Fruit fly (Drosophila melanogaster) whole organism, embryonic: ENCODE measurements around the gene Sik2.

ENCODE experiments used
- ATbp ChIP-seq: fragments of 200-800 bp; sonication (Bioruptor generic); optimal IDR thresholded peaks from 2 replicates; lab custom pipeline; 2017; ENCODE audit warnings: missing biosample characterization, mild to moderate bottlenecking, missing genetic modification characterization, missing genetic modification reagents
- Atf-2 ChIP-seq: fragments of 200-800 bp; sonication (Bioruptor generic); optimal IDR thresholded peaks from 2 replicates; lab custom pipeline; 2016; ENCODE audit warnings: missing biosample characterization, missing genetic modification characterization
- CG11504 ChIP-seq: fragments of 200-800 bp; sonication (Bioruptor generic); optimal IDR thresholded peaks from 3 replicates; lab custom pipeline; 2019; ENCODE audit warnings: missing biosample characterization, mild to moderate bottlenecking, missing genetic modification characterization, moderate library complexity
- CG11696 ChIP-seq: fragments of 200-800 bp; sonication (Bioruptor generic); IDR thresholded peaks from 2 replicates; pipeline ENCODE4 v1.3.6; 2022; ENCODE audit warnings: missing biosample characterization, missing genetic modification characterization
- CG12769 ChIP-seq: fragments of 200-800 bp; sonication (Bioruptor generic); optimal IDR thresholded peaks from 2 replicates; lab custom pipeline; 2019; ENCODE audit warnings: missing biosample characterization, mild to moderate bottlenecking, missing genetic modification characterization, moderate library complexity
- CG13296 ChIP-seq: fragments of 200-800 bp; sonication (Bioruptor generic); optimal IDR thresholded peaks from 3 replicates; lab custom pipeline; 2018; ENCODE audit warnings: missing biosample characterization, mild to moderate bottlenecking, missing genetic modification characterization
- CG13894 ChIP-seq: fragments of 200-800 bp; sonication (Bioruptor generic); optimal IDR thresholded peaks from 3 replicates; lab custom pipeline; 2018; ENCODE audit warnings: missing biosample characterization, mild to moderate bottlenecking, missing genetic modification characterization, moderate library complexity
- CG17385 ChIP-seq: fragments of 200-800 bp; sonication (Bioruptor generic); optimal IDR thresholded peaks from 3 replicates; lab custom pipeline; 2018; ENCODE audit warnings: missing biosample characterization, mild to moderate bottlenecking, missing genetic modification characterization
- CG17912 ChIP-seq: fragments of 200-800 bp; sonication (Bioruptor generic); optimal IDR thresholded peaks from 2 replicates; lab custom pipeline; 2018; ENCODE audit warnings: missing biosample characterization, mild to moderate bottlenecking, missing genetic modification characterization
- CG30431 ChIP-seq: fragments of 200-800 bp; sonication (Bioruptor generic); optimal IDR thresholded peaks from 2 replicates; lab custom pipeline; 2017; ENCODE audit warnings: missing biosample characterization, missing genetic modification characterization
- CG31365 ChIP-seq: fragments of 200-800 bp; sonication (Bioruptor generic); optimal IDR thresholded peaks from 2 replicates; lab custom pipeline; 2018; ENCODE audit warnings: missing biosample characterization, mild to moderate bottlenecking, missing genetic modification characterization
- CG31441 ChIP-seq: fragments of 200-800 bp; sonication (Bioruptor generic); IDR thresholded peaks from 2 replicates; pipeline ENCODE4 v1.3.6; 2022; ENCODE audit warnings: missing biosample characterization, missing genetic modification characterization
- CG8765 ChIP-seq: fragments of 200-800 bp; sonication (Bioruptor generic); IDR thresholded peaks from 2 replicates; pipeline ENCODE4 v1.3.6; 2022; ENCODE audit warnings: missing biosample characterization, missing genetic modification characterization
- CG8944 ChIP-seq: fragments of 200-800 bp; sonication (Bioruptor generic); optimal IDR thresholded peaks from 3 replicates; lab custom pipeline; 2016; ENCODE audit warnings: missing biosample characterization, missing genetic modification characterization
- CG9727 ChIP-seq: fragments of 200-800 bp; sonication (Bioruptor generic); optimal IDR thresholded peaks from 3 replicates; lab custom pipeline; 2017; ENCODE audit warnings: missing biosample characterization, mild to moderate bottlenecking, missing genetic modification characterization
- CHES-1-like ChIP-seq: fragments of 200-800 bp; sonication (Bioruptor generic); optimal IDR thresholded peaks from 2 replicates; lab custom pipeline; 2016; ENCODE audit warnings: missing biosample characterization, missing genetic modification characterization
- D ChIP-seq, 2 experiments: fragments of 200-800 bp in 1 of 2; fragments of >200 bp in 1 of 2; sonication (Bioruptor generic) in 1 of 2; optimal IDR thresholded peaks; 2 replicates in 1 of 2; 3 replicates in 1 of 2; lab custom pipeline; 2017; ENCODE audit warnings: mild to moderate bottlenecking in 1 of 2, missing biosample characterization in 1 of 2, missing genetic modification characterization in 1 of 2, missing genetic modification reagents in 1 of 2
- Ets65A ChIP-seq: fragments of 200-800 bp; sonication (Bioruptor generic); peaks from one replicate; lab custom pipeline; 2016; ENCODE audit warnings: missing biosample characterization, missing genetic modification characterization
- Fer3 ChIP-seq: fragments of 200-800 bp; sonication (Bioruptor generic); optimal IDR thresholded peaks from 2 replicates; lab custom pipeline; 2018; ENCODE audit warnings: missing biosample characterization, mild to moderate bottlenecking, missing genetic modification characterization, moderate library complexity
- Hsf ChIP-seq: fragments of 200-800 bp; sonication (Bioruptor generic); optimal IDR thresholded peaks from 3 replicates; lab custom pipeline; 2016; ENCODE audit warnings: missing biosample characterization, missing genetic modification characterization
- Max ChIP-seq: fragments of 200-800 bp; sonication (Bioruptor generic); optimal IDR thresholded peaks from 2 replicates; lab custom pipeline; 2016; ENCODE audit warnings: missing biosample characterization, mild to moderate bottlenecking, missing genetic modification characterization
- Nf-YA ChIP-seq: fragments of 200-800 bp; sonication (Bioruptor generic); IDR thresholded peaks from 2 replicates; pipeline ENCODE4 v1.3.6; 2022; ENCODE audit warnings: missing biosample characterization, missing genetic modification characterization
- Scr ChIP-seq: fragments of 200-800 bp; sonication (Bioruptor generic); IDR thresholded peaks from 2 replicates; pipeline ENCODE4 v1.3.6; 2022; ENCODE audit warnings: missing biosample characterization, missing genetic modification characterization; ENCODE audit not compliant: partially characterized antibody
- Six4 ChIP-seq: fragments of 200-800 bp; sonication (Bioruptor generic); optimal IDR thresholded peaks from 2 replicates; lab custom pipeline; 2016; ENCODE audit warnings: missing biosample characterization, missing genetic modification characterization
- Spps ChIP-seq: fragments of 200-800 bp; sonication (Bioruptor generic); optimal IDR thresholded peaks from 2 replicates; lab custom pipeline; 2018; ENCODE audit warnings: missing biosample characterization, mild to moderate bottlenecking, missing genetic modification characterization
- Ssrp ChIP-seq: fragments of 200-800 bp; sonication (Bioruptor generic); optimal IDR thresholded peaks from 2 replicates; lab custom pipeline; 2018; ENCODE audit warnings: missing biosample characterization, mild to moderate bottlenecking, missing genetic modification characterization, moderate library complexity
- TFAM ChIP-seq: fragments of 200-800 bp; sonication (Bioruptor generic); optimal IDR thresholded peaks from 2 replicates; lab custom pipeline; 2017; ENCODE audit warnings: missing biosample characterization, missing genetic modification characterization, inconsistent platforms
- Taf1 ChIP-seq: fragments of 200-800 bp; sonication (Bioruptor generic); IDR thresholded peaks from 2 replicates; pipeline ENCODE4 v1.3.6; 2022; ENCODE audit warnings: missing biosample characterization, missing genetic modification characterization
- ash1 ChIP-seq: fragments of 200-800 bp; sonication (Bioruptor generic); optimal IDR thresholded peaks from 2 replicates; lab custom pipeline; 2018; ENCODE audit warnings: missing biosample characterization, mild to moderate bottlenecking, missing genetic modification characterization
- bab2 ChIP-seq: fragments of 200-800 bp; sonication (Bioruptor generic); optimal IDR thresholded peaks from 2 replicates; lab custom pipeline; 2016; ENCODE audit warnings: missing biosample characterization, missing genetic modification characterization
- cwo ChIP-seq: fragments of 200-800 bp; sonication (Bioruptor generic); optimal IDR thresholded peaks from 3 replicates; lab custom pipeline; 2017; ENCODE audit warnings: missing biosample characterization, missing genetic modification characterization, mild to moderate bottlenecking, moderate library complexity, missing genetic modification reagents
- da ChIP-seq: fragments of 200-800 bp; sonication (Bioruptor generic); optimal IDR thresholded peaks from 2 replicates; lab custom pipeline; 2016; ENCODE audit warnings: missing biosample characterization, missing genetic modification characterization
- en ChIP-seq: fragments of 200-800 bp; sonication (Bioruptor generic); optimal IDR thresholded peaks from 2 replicates; lab custom pipeline; 2016; ENCODE audit warnings: missing biosample characterization, missing genetic modification characterization
- fru ChIP-seq: fragments of >200 bp; optimal IDR thresholded peaks from 2 replicates; lab custom pipeline; 2017
- gcm2 ChIP-seq: fragments of 200-800 bp; sonication (Bioruptor generic); optimal IDR thresholded peaks from 2 replicates; lab custom pipeline; 2016; ENCODE audit warnings: missing biosample characterization, missing genetic modification characterization
- gfzf ChIP-seq: fragments of 200-800 bp; sonication (Bioruptor generic); optimal IDR thresholded peaks from 2 replicates; lab custom pipeline; 2016; ENCODE audit warnings: missing biosample characterization, mild to moderate bottlenecking, missing genetic modification characterization, moderate library complexity
- gsb ChIP-seq: fragments of 200-800 bp; sonication (Bioruptor generic); IDR thresholded peaks from 2 replicates; pipeline ENCODE4 v1.3.6; 2022; ENCODE audit warnings: missing biosample characterization, missing genetic modification characterization
- ham ChIP-seq: fragments of 200-800 bp; sonication (Bioruptor generic); IDR thresholded peaks from 2 replicates; pipeline ENCODE4 v1.3.6; 2022; ENCODE audit warnings: missing biosample characterization, missing genetic modification characterization
- hb ChIP-seq: fragments of 200-800 bp; sonication (Bioruptor generic); IDR thresholded peaks from 3 replicates; pipeline ENCODE4 v1.3.6; 2022; ENCODE audit warnings: missing biosample characterization, missing genetic modification characterization; ENCODE audit not compliant: partially characterized antibody
- her ChIP-seq: fragments of 200-800 bp; sonication (Bioruptor generic); optimal IDR thresholded peaks from 2 replicates; lab custom pipeline; 2016; ENCODE audit warnings: missing biosample characterization, missing genetic modification characterization
- hth ChIP-seq: fragments of >200 bp; optimal IDR thresholded peaks from 2 replicates; lab custom pipeline; 2017; ENCODE audit warnings: inconsistent platforms
- ind ChIP-seq: fragments of 200-800 bp; sonication (Bioruptor generic); optimal IDR thresholded peaks from 3 replicates; lab custom pipeline; 2016; ENCODE audit warnings: missing biosample characterization, missing genetic modification characterization
- kni ChIP-seq: fragments of 200-800 bp; sonication (Bioruptor generic); optimal IDR thresholded peaks from 3 replicates; lab custom pipeline; 2017; ENCODE audit warnings: mild to moderate bottlenecking, missing biosample characterization, missing genetic modification reagents, missing genetic modification characterization
- mam ChIP-seq: fragments of 200-800 bp; sonication (Bioruptor generic); optimal IDR thresholded peaks from 3 replicates; lab custom pipeline; 2016; ENCODE audit warnings: missing biosample characterization, missing genetic modification characterization
- run ChIP-seq: fragments of 200-800 bp; sonication (Bioruptor generic); optimal IDR thresholded peaks from 3 replicates; lab custom pipeline; 2018; ENCODE audit warnings: missing biosample characterization, mild to moderate bottlenecking, missing genetic modification characterization
- salm ChIP-seq: fragments of 200-800 bp; sonication (Bioruptor generic); optimal IDR thresholded peaks from 2 replicates; lab custom pipeline; 2018; ENCODE audit warnings: missing biosample characterization, mild to moderate bottlenecking, missing genetic modification characterization
- slou ChIP-seq: fragments of 200-800 bp; sonication (Bioruptor generic); optimal IDR thresholded peaks from 3 replicates; lab custom pipeline; 2016; ENCODE audit warnings: missing biosample characterization, missing genetic modification characterization
- sr ChIP-seq: fragments of 200-800 bp; sonication (Bioruptor generic); IDR thresholded peaks from 3 replicates; pipeline ENCODE4 v1.3.6; 2022; ENCODE audit warnings: missing biosample characterization, missing genetic modification characterization
- tin ChIP-seq: fragments of 200-800 bp; sonication (Bioruptor generic); optimal IDR thresholded peaks from 3 replicates; lab custom pipeline; 2016; ENCODE audit warnings: missing biosample characterization, missing genetic modification characterization
- trem ChIP-seq: fragments of 200-800 bp; optimal IDR thresholded peaks from 3 replicates; lab custom pipeline; 2019; ENCODE audit warnings: missing biosample characterization, mild to moderate bottlenecking, missing genetic modification characterization, moderate library complexity
- trh ChIP-seq: fragments of 200-800 bp; sonication (Bioruptor generic); optimal IDR thresholded peaks from 2 replicates; lab custom pipeline; 2016; ENCODE audit warnings: missing biosample characterization, missing genetic modification characterization
- z ChIP-seq: fragments of 200-800 bp; sonication (Bioruptor generic); IDR thresholded peaks from 3 replicates; pipeline ENCODE4 v1.3.6; 2022; ENCODE audit warnings: missing biosample characterization, missing genetic modification characterization
- zen ChIP-seq: fragments of 200-800 bp; sonication (Bioruptor generic); optimal IDR thresholded peaks from 3 replicates; lab custom pipeline; 2018; ENCODE audit warnings: missing biosample characterization, mild to moderate bottlenecking, missing genetic modification characterization, moderate library complexity

The Sik2 gene

DNA sequence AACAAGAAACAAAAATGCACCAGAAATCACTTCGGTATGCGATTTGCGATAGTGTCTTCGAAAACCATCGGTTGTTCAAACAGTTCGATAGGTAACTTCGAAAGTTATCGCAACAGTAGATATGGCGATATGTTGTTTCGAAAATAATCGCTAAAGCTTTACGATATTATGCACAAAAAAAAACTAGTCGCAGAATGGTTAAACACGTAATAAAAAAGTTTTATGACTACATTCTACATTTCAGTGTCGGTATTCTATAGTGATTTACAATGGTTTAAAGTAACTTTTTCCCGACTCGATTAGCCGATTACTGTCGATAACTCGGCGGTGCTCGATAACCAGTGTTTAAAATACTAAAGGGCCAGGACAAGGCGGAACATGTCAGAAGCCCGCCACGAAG, 3.4 kb upstream of the Sik2 start, which contains the start of gene CG4281 (continued):
- TF ChIP-seq CG31441 (GFP tag; lab: Robert Waterston, UW) (0 out of 2 replicates have a peak, but pooled peaks have one; percentile 21), trem (tag; lab: Kevin White, UChicago) (no peak), CG11696 (GFP tag; lab: Robert Waterston, UW) (no peak), run (tag; lab: Kevin White, UChicago) (no peak), mam (no peak), CHES-1-like (GFP tag; lab: Kevin White, UChicago) (no peak), kni (GFP tag; lab: Kevin White, UChicago) (no peak), cwo (GFP tag; lab: Kevin White, UChicago) (no peak), CG31365 (tag; lab: Kevin White, UChicago) (no peak), ham (GFP tag; lab: Robert Waterston, UW) (no peak), salm (tag; lab: Kevin White, UChicago) (no peak), Ets65A (GFP tag; lab: Kevin White, UChicago) (no peak), Taf1 (GFP tag; lab: Robert Waterston, UW) (no peak), her (GFP tag; lab: Kevin White, UChicago) (no peak), da (GFP tag; lab: Kevin White, UChicago) (no peak), CG30431 (no peak), gfzf (GFP tag; lab: Kevin White, UChicago) (peak; percentile 24), Hsf (GFP tag; lab: Kevin White, UChicago) (peak; percentile 12), ind (GFP tag; lab: Kevin White, UChicago) (no peak), hth (lab: Kevin White, UChicago) (no peak), Max (GFP tag; lab: Kevin White, UChicago) (peak; percentile 4), slou (GFP tag; lab: Kevin White, UChicago) (no peak), trh (GFP tag; lab: Kevin White, UChicago) (no peak), CG13894 (tag; lab: Kevin White, UChicago) (peak; percentile 2), hb (GFP tag; lab: Robert Waterston, UW) (peak; percentile 91), Spps (tag; lab: Kevin White, UChicago) (no peak), Fer3 (tag; lab: Kevin White, UChicago) (no peak), CG17912 (GFP tag; lab: Kevin White, UChicago) (no peak), gcm2 (GFP tag; lab: Kevin White, UChicago) (no peak), Ssrp (tag; lab: Kevin White, UChicago) (no peak), D (optimal IDR thresholded peaks at IDR 0.05; lab: Kevin White, UChicago) (no peak), D (GFP tag; optimal IDR thresholded peaks at IDR 0.05; lab: Kevin White, UChicago) (no peak), CG11504 (tag; lab: Kevin White, UChicago) (no peak), TFAM (GFP tag; lab: Kevin White, UChicago) (no peak), z (GFP tag; lab: Robert Waterston, UW) (no peak), CG9727 (GFP tag; lab: Kevin White, UChicago) (peak; percentile 11), CG8944 (no peak), ATbp (GFP tag; lab: Kevin White, UChicago) (no peak), CG12769 (tag; lab: Kevin White, UChicago) (no peak), Six4 (GFP tag; lab: Kevin White, UChicago) (no peak), CG13296 (GFP tag; lab: Kevin White, UChicago) (no peak), CG17385 (GFP tag; lab: Kevin White, UChicago) (no peak), ash1 (no peak), tin (GFP tag; lab: Kevin White, UChicago) (no peak), CG8765 (GFP tag; lab: Robert Waterston, UW) (no peak), zen (tag; lab: Kevin White, UChicago) (no peak), en (GFP tag; lab: Kevin White, UChicago) (no peak), bab2 (GFP tag; lab: Kevin White, UChicago) (no peak), sr (GFP tag; lab: Robert Waterston, UW) (no peak), Scr (peak; percentile 95), Nf-YA (GFP tag; lab: Robert Waterston, UW) (no peak), Atf-2 (GFP tag; lab: Kevin White, UChicago) (no peak), gsb (GFP tag; lab: Robert Waterston, UW) (no peak), fru (lab: Kevin White, UChicago) (no peak)
